Worm (Caenorhabditis elegans) whole organism, late embryonic: ENCODE results near the gene Y47D7A.9.

ENCODE experiments used
- ama-1 ChIP-seq: fragments of 150-350 bp; optimal IDR thresholded peaks from 2 replicates; lab custom pipeline; 2014
- ceh-22 ChIP-seq: sonication (generic microtip); optimal IDR thresholded peaks from 2 replicates; lab custom pipeline; 2017; ENCODE audit warnings: missing biosample characterization, missing genetic modification characterization

DNA sequence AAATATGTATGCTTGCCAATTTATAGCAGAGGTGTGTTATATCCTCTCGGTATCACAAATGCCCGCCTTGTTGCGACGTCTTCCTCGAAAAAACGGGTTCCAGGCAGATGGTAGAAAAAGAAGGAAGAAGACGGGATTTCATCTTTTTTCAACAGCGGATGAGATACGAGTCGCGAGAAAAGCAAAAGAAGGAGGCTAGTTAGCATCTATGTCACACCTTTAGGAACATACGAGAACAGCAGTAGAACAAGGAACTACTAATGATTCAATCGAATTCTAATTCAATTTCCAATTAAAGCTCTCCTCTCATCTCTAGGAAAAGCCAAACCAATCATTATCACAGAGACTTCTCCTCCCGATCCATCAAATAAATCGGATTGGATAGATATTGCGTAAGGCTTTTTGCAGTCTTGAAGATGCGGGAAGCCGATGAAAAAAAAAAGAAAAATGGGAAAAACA lies 9.1 kb downstream of the Y47D7A.9 start, which contains the start of gene grl-5:
- TF ChIP-seq ceh-22 (no peak), ama-1 (lab: Kevin White, UChicago) (no peak)
